Worm (Caenorhabditis elegans) whole organism, early embryonic: ENCODE data around the gene mat-3.

Source experiments
- B0310.2 ChIP-seq: sonication (generic microtip); optimal IDR thresholded peaks from 2 replicates; lab custom pipeline; 2016; ENCODE audit warnings: mild to moderate bottlenecking, missing genetic modification characterization, missing compliant biosample characterization
- F13C5.2 ChIP-seq: sonication (generic microtip); optimal IDR thresholded peaks from 2 replicates; lab custom pipeline; 2017; ENCODE audit warnings: mild to moderate bottlenecking, missing genetic modification characterization, inconsistent platforms, missing compliant biosample characterization
- aly-1 ChIP-seq: sonication (generic microtip); optimal IDR thresholded peaks from 2 replicates; lab custom pipeline; 2016; ENCODE audit warnings: missing genetic modification characterization, missing compliant biosample characterization
- ama-1 ChIP-seq: fragments of 150-350 bp; optimal IDR thresholded peaks from 2 replicates; lab custom pipeline; 2014
- ceh-13 ChIP-seq: fragments of 200-800 bp; sonication (Bioruptor generic); optimal IDR thresholded peaks from 2 replicates; lab custom pipeline; 2018; ENCODE audit warnings: mild to moderate bottlenecking, missing genetic modification characterization, missing compliant biosample characterization
- ceh-36 ChIP-seq: sonication (generic microtip); optimal IDR thresholded peaks from 2 replicates; lab custom pipeline; 2016; ENCODE audit warnings: missing genetic modification characterization, inconsistent platforms, missing compliant biosample characterization
- ets-7 ChIP-seq: sonication (generic microtip); optimal IDR thresholded peaks from 2 replicates; lab custom pipeline; 2016; ENCODE audit warnings: missing genotype, missing genetic modification characterization, missing compliant biosample characterization
- flt-1 ChIP-seq: fragments of 200-800 bp; sonication (Bioruptor generic); IDR thresholded peaks from 2 replicates; pipeline ENCODE4 v1.3.6; 2022; ENCODE audit warnings: missing genetic modification characterization, missing compliant biosample characterization
- hmbx-1 ChIP-seq: sonication (generic microtip); optimal IDR thresholded peaks from 2 replicates; lab custom pipeline; 2016; ENCODE audit warnings: mild to moderate bottlenecking, missing genetic modification characterization, missing compliant biosample characterization
- hmg-4 ChIP-seq: fragments of 200-800 bp; sonication (Bioruptor generic); optimal IDR thresholded peaks from 2 replicates; lab custom pipeline; 2018; ENCODE audit warnings: mild to moderate bottlenecking, missing genetic modification characterization, missing compliant biosample characterization
- hnd-1 ChIP-seq: sonication (generic microtip); optimal IDR thresholded peaks from 2 replicates; lab custom pipeline; 2016; ENCODE audit warnings: missing genetic modification characterization, missing compliant biosample characterization
- pes-1 ChIP-seq: fragments of 200-800 bp; sonication (Bioruptor generic); IDR thresholded peaks from 2 replicates; pipeline ENCODE4 v1.3.6; 2022; ENCODE audit warnings: missing genetic modification reagents, missing genetic modification characterization, missing compliant biosample characterization
- scrt-1 ChIP-seq: fragments of 200-800 bp; sonication (Bioruptor generic); IDR thresholded peaks from 2 replicates; pipeline ENCODE4 v1.3.6; 2022; ENCODE audit warnings: missing genetic modification characterization, missing compliant biosample characterization
- sea-1 ChIP-seq: fragments of 200-800 bp; sonication (Bioruptor generic); conservative IDR thresholded peaks from 2 replicates; pipeline ENCODE4 v1.3.6; 2022; ENCODE audit warnings: missing genetic modification characterization, missing compliant biosample characterization
- tbx-11 ChIP-seq: fragments of 200-800 bp; sonication (Bioruptor generic); IDR thresholded peaks from 2 replicates; pipeline ENCODE4 v1.3.6; 2022; ENCODE audit warnings: missing genetic modification characterization, missing compliant biosample characterization
- tbx-37 ChIP-seq: fragments of 200-800 bp; sonication (Bioruptor generic); conservative IDR thresholded peaks from 2 replicates; pipeline ENCODE4 v1.3.6; 2022; ENCODE audit warnings: missing genetic modification reagents, missing genetic modification characterization, missing compliant biosample characterization
- tra-4 ChIP-seq: sonication (generic microtip); optimal IDR thresholded peaks from 2 replicates; lab custom pipeline; 2017; ENCODE audit warnings: missing genetic modification characterization, missing compliant biosample characterization

mat-3 gene

ce11 chrIII:455793-456192, 19.5 kb upstream of the mat-3 start:
- no peak for TF ChIP-seq ama-1
- TF ChIP-seq F13C5.2 (tag; lab: Kevin White, UChicago), result no peak
- no peak for TF ChIP-seq tbx-11
- TF ChIP-seq hnd-1 (tag; lab: Kevin White, UChicago), result no peak
- TF ChIP-seq pes-1 (GFP tag; lab: Robert Waterston, UW), result no peak
- TF ChIP-seq sea-1 (GFP tag; lab: Robert Waterston, UW), result no peak
- no peak for TF ChIP-seq hmg-4 (GFP tag; lab: Kevin White, UChicago)
- no peak for TF ChIP-seq tra-4 (tag; lab: Kevin White, UChicago)

DNA sequence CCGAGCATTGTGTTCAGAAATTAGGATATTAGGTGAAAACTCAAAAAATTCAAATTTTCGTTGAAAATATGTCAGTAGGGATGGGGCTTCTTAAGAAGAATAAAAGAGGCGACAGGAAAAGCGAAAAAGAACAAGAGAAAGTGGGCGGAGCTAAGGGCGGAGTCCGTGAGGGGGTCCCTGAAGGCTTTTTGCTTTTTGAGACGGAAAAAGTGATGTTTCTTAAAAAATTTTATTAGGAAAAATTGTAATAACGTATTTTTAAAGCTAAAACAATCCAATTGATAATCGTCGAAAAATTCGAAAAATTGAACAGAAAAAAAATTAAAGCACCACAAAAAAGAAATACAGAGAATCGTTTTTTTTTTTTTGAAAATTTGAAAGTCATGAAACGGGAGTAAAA, 11.5 kb upstream of the mat-3 start, which contains the start of gene Y55B1BR.6:
Gene Y55B1BR.6 (minus strand): TSS at position 101 of the 400 bp plus-strand sequence.
- TF ChIP-seq tbx-37 (GFP tag; lab: Robert Waterston, UW) (no peak), tbx-11 (no peak), ets-7 (tag; lab: Kevin White, UChicago) (no peak), hmbx-1 (tag; lab: Kevin White, UChicago) (no peak), pes-1 (GFP tag; lab: Robert Waterston, UW) (no peak), hmg-4 (GFP tag; lab: Kevin White, UChicago) (no peak), sea-1 (GFP tag; lab: Robert Waterston, UW) (no peak), B0310.2 (tag; lab: Kevin White, UChicago) (no peak), F13C5.2 (tag; lab: Kevin White, UChicago) (no peak), ama-1 (no peak), ceh-36 (tag; lab: Kevin White, UChicago) (no peak)

- TF ChIP-seq flt-1 (GFP tag; lab: Robert Waterston, UW) (no peak), ama-1 (no peak), aly-1 (tag; lab: Kevin White, UChicago) (no peak), sea-1 (GFP tag; lab: Robert Waterston, UW) (no peak), hnd-1 (tag; lab: Kevin White, UChicago) (no peak), B0310.2 (tag; lab: Kevin White, UChicago) (no peak), scrt-1 (GFP tag; lab: Robert Waterston, UW) (no peak)
Observed at ce11 chrIII:471644-472401, 3.4 kb upstream of the mat-3 start, which contains the start of the genes magu-1 and nemp-1. Gene magu-1, minus strand, starts transcription at chrIII:471702. Gene nemp-1, plus strand, starts transcription at chrIII:472317.

DNA sequence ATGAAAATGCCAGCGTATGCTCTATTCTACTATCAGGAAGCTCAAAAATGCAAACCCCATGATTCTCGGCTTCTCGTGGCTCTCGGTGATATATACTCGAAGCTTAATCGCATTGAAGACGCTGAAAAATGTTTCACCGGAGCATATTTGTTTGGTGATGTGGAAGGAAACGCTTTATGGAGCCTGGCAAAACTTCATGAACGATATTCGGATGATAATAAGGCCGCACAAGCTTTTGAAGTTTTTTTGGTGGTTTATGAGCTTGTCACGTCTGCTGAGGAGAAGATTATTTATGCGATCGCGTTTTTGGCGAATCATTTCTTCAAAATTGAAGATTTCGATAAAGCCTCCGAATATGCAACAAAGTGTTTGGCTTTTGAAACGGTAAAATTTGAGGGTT, 6.0 kb downstream of the mat-3 start:
- no peak for TF ChIP-seq tra-4 (tag; lab: Kevin White, UChicago)
- TF ChIP-seq scrt-1 (GFP tag; lab: Robert Waterston, UW), result no peak
- no peak for TF ChIP-seq B0310.2 (tag; lab: Kevin White, UChicago)

DNA sequence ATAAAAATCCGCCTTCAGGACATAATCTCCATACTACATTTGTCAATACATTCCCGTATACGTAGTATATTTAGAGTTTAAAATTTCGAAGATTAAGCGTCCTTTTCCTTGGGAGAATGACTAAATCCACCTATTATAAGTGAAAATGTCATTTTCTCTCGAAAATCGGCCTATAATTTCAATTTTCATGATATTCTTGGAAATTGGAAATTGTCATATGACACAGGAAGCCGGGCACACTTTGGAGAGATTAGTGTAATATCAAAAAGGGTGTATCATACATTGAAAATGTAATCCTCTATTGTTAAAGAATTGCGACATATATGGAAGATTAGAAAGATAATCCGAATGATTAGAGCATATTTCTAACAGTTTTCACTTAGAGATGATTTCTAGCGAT, 7.5 kb downstream of the mat-3 start:
- TF ChIP-seq hmbx-1 (tag; lab: Kevin White, UChicago), result no peak
- no peak for TF ChIP-seq sea-1 (GFP tag; lab: Robert Waterston, UW)
- no peak for TF ChIP-seq tbx-37 (GFP tag; lab: Robert Waterston, UW)
- TF ChIP-seq ceh-13, result no peak
- TF ChIP-seq ets-7 (tag; lab: Kevin White, UChicago), result no peak
- no peak for TF ChIP-seq flt-1 (GFP tag; lab: Robert Waterston, UW)
- TF ChIP-seq tra-4 (tag; lab: Kevin White, UChicago), result no peak
- TF ChIP-seq tbx-11, result no peak
- TF ChIP-seq scrt-1 (GFP tag; lab: Robert Waterston, UW), result no peak
- TF ChIP-seq ceh-36 (tag; lab: Kevin White, UChicago), result no peak
- TF ChIP-seq hnd-1 (tag; lab: Kevin White, UChicago), result no peak
- no peak for TF ChIP-seq hmg-4 (GFP tag; lab: Kevin White, UChicago)
- no peak for TF ChIP-seq pes-1 (GFP tag; lab: Robert Waterston, UW)
- no peak for TF ChIP-seq aly-1 (tag; lab: Kevin White, UChicago)
- no peak for TF ChIP-seq F13C5.2 (tag; lab: Kevin White, UChicago)
- TF ChIP-seq ama-1, result no peak
- TF ChIP-seq B0310.2 (tag; lab: Kevin White, UChicago), result no peak

ce11 chrIII:483556-483955, 8.3 kb downstream of the mat-3 start, which contains the start of gene F10C5.3:
Gene F10C5.3, plus strand, starts transcription at chrIII:483868.
- TF ChIP-seq hnd-1 (tag; lab: Kevin White, UChicago), result no peak
- TF ChIP-seq scrt-1 (GFP tag; lab: Robert Waterston, UW), result no peak
- TF ChIP-seq hmg-4 (GFP tag; lab: Kevin White, UChicago), result no peak
- no peak for TF ChIP-seq tbx-37 (GFP tag; lab: Robert Waterston, UW)
- no peak for TF ChIP-seq F13C5.2 (tag; lab: Kevin White, UChicago)
- no peak for TF ChIP-seq B0310.2 (tag; lab: Kevin White, UChicago)
- no peak for TF ChIP-seq tbx-11
- no peak for TF ChIP-seq ets-7 (tag; lab: Kevin White, UChicago)
- TF ChIP-seq sea-1 (GFP tag; lab: Robert Waterston, UW), result no peak
- TF ChIP-seq flt-1 (GFP tag; lab: Robert Waterston, UW), result no peak
- no peak for TF ChIP-seq ama-1
- TF ChIP-seq ceh-36 (tag; lab: Kevin White, UChicago), result no peak
- no peak for TF ChIP-seq aly-1 (tag; lab: Kevin White, UChicago)

- TF ChIP-seq F13C5.2 (tag; lab: Kevin White, UChicago), result no peak
- no peak for TF ChIP-seq ets-7 (tag; lab: Kevin White, UChicago)
- TF ChIP-seq aly-1 (tag; lab: Kevin White, UChicago), result no peak
- no peak for TF ChIP-seq hnd-1 (tag; lab: Kevin White, UChicago)
- TF ChIP-seq tbx-11, result no peak
- TF ChIP-seq ceh-36 (tag; lab: Kevin White, UChicago), result no peak
- no peak for TF ChIP-seq tra-4 (tag; lab: Kevin White, UChicago)
- TF ChIP-seq flt-1 (GFP tag; lab: Robert Waterston, UW), result no peak
- no peak for TF ChIP-seq ceh-13
- TF ChIP-seq hmg-4 (GFP tag; lab: Kevin White, UChicago), result no peak
- no peak for TF ChIP-seq scrt-1 (GFP tag; lab: Robert Waterston, UW)
- TF ChIP-seq hmbx-1 (tag; lab: Kevin White, UChicago), result no peak
- no peak for TF ChIP-seq tbx-37 (GFP tag; lab: Robert Waterston, UW)
- TF ChIP-seq sea-1 (GFP tag; lab: Robert Waterston, UW), result no peak
Observed at ce11 chrIII:486077-486597, 10.9 kb downstream of the mat-3 start, which contains the start of gene nlp-32. Gene nlp-32, minus strand, starts transcription at chrIII:486547.
